Worm (Caenorhabditis elegans) whole organism, L3 larva: Measurements from ENCODE around the gene nlp-20.
A peak's percentile ranks its signal among the peaks of the same experiment; 100 is the strongest.

Source experiments
- R02D3.7 ChIP-seq: fragments of 150-350 bp; optimal IDR thresholded peaks from 2 replicates; lab custom pipeline; 2014; ENCODE audit warnings: missing biosample characterization, missing genetic modification characterization
- ZK546.5 ChIP-seq: sonication (generic microtip); optimal IDR thresholded peaks from 2 replicates; lab custom pipeline; 2017; ENCODE audit warnings: missing biosample characterization, missing genetic modification characterization
- aly-2 ChIP-seq: fragments of 150-350 bp; optimal IDR thresholded peaks from 2 replicates; lab custom pipeline; 2014; ENCODE audit warnings: missing biosample characterization, missing genetic modification characterization
- ama-1 ChIP-seq: fragments of 150-350 bp; optimal IDR thresholded peaks from 2 replicates; lab custom pipeline; 2018
- ceh-28 ChIP-seq: fragments of 150-350 bp; optimal IDR thresholded peaks from 2 replicates; lab custom pipeline; 2014; ENCODE audit warnings: missing biosample characterization, missing genetic modification reagents, missing genetic modification characterization
- ceh-82 ChIP-seq: fragments of 150-350 bp; optimal IDR thresholded peaks from 2 replicates; lab custom pipeline; 2014; ENCODE audit warnings: missing biosample characterization, missing genetic modification characterization
- ceh-9 ChIP-seq: sonication (generic microtip); optimal IDR thresholded peaks from 2 replicates; lab custom pipeline; 2018; ENCODE audit warnings: missing biosample characterization, missing genetic modification characterization
- daf-12 ChIP-seq: fragments of 150-350 bp; optimal IDR thresholded peaks from 2 replicates; lab custom pipeline; 2014; ENCODE audit warnings: missing biosample characterization, missing genetic modification reagents, missing genetic modification characterization
- egl-5 ChIP-seq: fragments of 150-350 bp; optimal IDR thresholded peaks from 2 replicates; lab custom pipeline; 2017; ENCODE audit warnings: missing biosample characterization, missing genetic modification reagents, missing genetic modification characterization, inconsistent platforms
- elt-1 ChIP-seq: fragments of 150-350 bp; optimal IDR thresholded peaks from 2 replicates; lab custom pipeline; 2014; ENCODE audit warnings: missing biosample characterization, missing genetic modification characterization
- elt-2 ChIP-seq: sonication (generic microtip); optimal IDR thresholded peaks from 2 replicates; lab custom pipeline; 2016; ENCODE audit warnings: missing genetic modification reagents, mild to moderate bottlenecking, missing genetic modification characterization, missing compliant biosample characterization
- elt-3 ChIP-seq, 3 experiments: fragments of 150-350 bp in 1 of 3; sonication (generic microtip) in 2 of 3; optimal IDR thresholded peaks; 2 replicates in 2 of 3; 4 replicates in 1 of 3; lab custom pipeline; 2014 to 2017; ENCODE audit warnings: missing biosample characterization in 3 of 3, missing genetic modification characterization in 3 of 3
- eor-1 ChIP-seq, 2 experiments: fragments of 150-350 bp; optimal IDR thresholded peaks; 2 replicates each; lab custom pipeline; 2014 to 2018; ENCODE audit warnings: missing biosample characterization in 2 of 2, missing genetic modification characterization in 2 of 2
- fkh-2 ChIP-seq: fragments of 150-350 bp; optimal IDR thresholded peaks from 2 replicates; lab custom pipeline; 2014; ENCODE audit warnings: missing biosample characterization, missing genetic modification reagents, missing genetic modification characterization
- hmg-11 ChIP-seq: sonication (generic microtip); optimal IDR thresholded peaks from 2 replicates; lab custom pipeline; 2016; ENCODE audit warnings: missing genetic modification characterization, missing compliant biosample characterization
- jun-1 ChIP-seq: fragments of 150-350 bp; optimal IDR thresholded peaks from 2 replicates; lab custom pipeline; 2014; ENCODE audit warnings: missing biosample characterization, missing genetic modification reagents, missing genetic modification characterization
- lin-15B ChIP-seq: fragments of 150-350 bp; optimal IDR thresholded peaks from 2 replicates; lab custom pipeline; 2014; ENCODE audit warnings: missing biosample characterization, missing genetic modification characterization
- lin-39 ChIP-seq: fragments of 150-350 bp; optimal IDR thresholded peaks from 2 replicates; lab custom pipeline; 2018; ENCODE audit warnings: missing biosample characterization, missing genetic modification reagents, missing genetic modification characterization
- lsy-12 ChIP-seq: sonication (generic microtip); optimal IDR thresholded peaks from 2 replicates; lab custom pipeline; 2016; ENCODE audit warnings: mild to moderate bottlenecking, missing genetic modification characterization, missing compliant biosample characterization
- mdl-1 ChIP-seq: fragments of 150-350 bp; optimal IDR thresholded peaks from 2 replicates; lab custom pipeline; 2014; ENCODE audit warnings: missing biosample characterization, missing genetic modification characterization
- mml-1 ChIP-seq: fragments of 150-350 bp; sonication (generic microtip); optimal IDR thresholded peaks from 3 replicates; lab custom pipeline; 2014; ENCODE audit warnings: missing biosample characterization, missing genetic modification characterization
- nhr-11 ChIP-seq: fragments of 150-350 bp; optimal IDR thresholded peaks from 2 replicates; lab custom pipeline; 2014; ENCODE audit warnings: missing biosample characterization, missing genetic modification characterization
- nhr-12 ChIP-seq: fragments of 150-350 bp; optimal IDR thresholded peaks from 2 replicates; lab custom pipeline; 2014; ENCODE audit warnings: missing biosample characterization, missing genetic modification characterization
- nhr-237 ChIP-seq: fragments of 150-350 bp; optimal IDR thresholded peaks from 2 replicates; lab custom pipeline; 2014; ENCODE audit warnings: missing biosample characterization, missing genetic modification characterization
- nhr-25 ChIP-seq: sonication (generic microtip); optimal IDR thresholded peaks from 2 replicates; lab custom pipeline; 2017; ENCODE audit warnings: missing biosample characterization, missing genetic modification characterization
- nhr-28 ChIP-seq: fragments of 150-350 bp; optimal IDR thresholded peaks from 2 replicates; lab custom pipeline; 2014; ENCODE audit warnings: missing biosample characterization, missing genetic modification characterization
- nhr-67 ChIP-seq: fragments of 150-350 bp; optimal IDR thresholded peaks from 2 replicates; lab custom pipeline; 2014; ENCODE audit warnings: missing biosample characterization, missing genetic modification characterization
- nhr-76 ChIP-seq: fragments of 150-350 bp; sonication (generic microtip); optimal IDR thresholded peaks from 5 replicates; lab custom pipeline; 2014; ENCODE audit warnings: missing biosample characterization, missing genetic modification characterization
- nhr-77 ChIP-seq: fragments of 150-350 bp; optimal IDR thresholded peaks from 2 replicates; lab custom pipeline; 2014; ENCODE audit warnings: missing biosample characterization, missing genetic modification characterization
- pha-4 ChIP-seq: fragments of 150-350 bp; optimal IDR thresholded peaks from 2 replicates; lab custom pipeline; 2014; ENCODE audit warnings: missing biosample characterization, missing genetic modification reagents, missing genetic modification characterization
- pqm-1 ChIP-seq: fragments of 150-350 bp; optimal IDR thresholded peaks from 2 replicates; lab custom pipeline; 2017; ENCODE audit warnings: missing biosample characterization, missing genetic modification characterization, inconsistent platforms
- snpc-4 ChIP-seq: fragments of 150-350 bp; optimal IDR thresholded peaks from 2 replicates; lab custom pipeline; 2014; ENCODE audit warnings: missing biosample characterization, missing genetic modification characterization
- tbx-2 ChIP-seq: sonication (generic microtip); optimal IDR thresholded peaks from 2 replicates; lab custom pipeline; 2016; ENCODE audit warnings: mild to moderate bottlenecking, missing genetic modification characterization, missing compliant biosample characterization
- unc-39 ChIP-seq: sonication (generic microtip); optimal IDR thresholded peaks from 4 replicates; lab custom pipeline; 2017; ENCODE audit warnings: missing biosample characterization, missing genetic modification characterization
- unc-62 ChIP-seq: fragments of 150-350 bp; sonication (generic microtip); optimal IDR thresholded peaks from 4 replicates; lab custom pipeline; 2014; ENCODE audit warnings: missing biosample characterization, missing genetic modification reagents, missing genetic modification characterization
- zag-1 ChIP-seq: fragments of 150-350 bp; optimal IDR thresholded peaks from 2 replicates; lab custom pipeline; 2014; ENCODE audit warnings: missing biosample characterization, missing genetic modification characterization
- ztf-4 ChIP-seq: fragments of 150-350 bp; optimal IDR thresholded peaks from 2 replicates; lab custom pipeline; 2014; ENCODE audit warnings: missing biosample characterization, missing genetic modification characterization

Gene nlp-20

ce11 chrIV:7642971-7643370 lies at the start of gene nlp-20:
nlp-20 (minus strand) TSS chrIV:7643071.
- TF ChIP-seq nhr-28 (tag; lab: Kevin White, UChicago) = no peak
- no peak for TF ChIP-seq zag-1 (tag; lab: Kevin White, UChicago)
- no peak for TF ChIP-seq daf-12 (tag; lab: Kevin White, UChicago)
- no peak for TF ChIP-seq jun-1 (tag; lab: Kevin White, UChicago)
- no peak for TF ChIP-seq unc-62 (GFP tag; lab: Kevin White, UChicago)
- TF ChIP-seq fkh-2 (tag; lab: Kevin White, UChicago) = no peak
- TF ChIP-seq tbx-2 = no peak
- TF ChIP-seq unc-39 (tag; lab: Kevin White, UChicago) = no peak
- TF ChIP-seq ZK546.5 (tag; lab: Kevin White, UChicago) = no peak
- TF ChIP-seq R02D3.7 (tag; lab: Kevin White, UChicago) = no peak
- TF ChIP-seq, all 47 proteins: peak for 0

- TF ChIP-seq nhr-76 (tag; lab: Kevin White, UChicago) (no peak), R02D3.7 (tag; lab: Kevin White, UChicago) (no peak), ZK546.5 (tag; lab: Kevin White, UChicago) (no peak), eor-1 (tag; optimal IDR thresholded peaks at IDR 0.05; lab: Kevin White, UChicago) (no peak), elt-2 (tag; lab: Kevin White, UChicago) (no peak), nhr-237 (tag; lab: Kevin White, UChicago) (no peak), ztf-4 (tag; lab: Kevin White, UChicago) (no peak), lin-39 (tag; lab: Kevin White, UChicago) (no peak)
Observed at ce11 chrIV:7692451-7692850, 49.6 kb upstream of the nlp-20 start.

- TF ChIP-seq nhr-25 (tag; lab: Kevin White, UChicago) (no peak), elt-2 (tag; lab: Kevin White, UChicago) (peak; percentile 85), daf-12 (tag; lab: Kevin White, UChicago) (no peak), pqm-1 (tag; lab: Kevin White, UChicago) (peak; percentile 23), elt-1 (no peak), aly-2 (tag; lab: Kevin White, UChicago) (no peak), ceh-82 (tag; lab: Kevin White, UChicago) (no peak)
Observed at ce11 chrIV:7689326-7689725, 46.5 kb upstream of the nlp-20 start.

ce11 chrIV:7679120-7679519 lies 36.2 kb upstream of the nlp-20 start:
- TF ChIP-seq elt-3 (tag; optimal IDR thresholded peaks at IDR 0.05; lab: Kevin White, UChicago) = no peak
- TF ChIP-seq elt-2 (tag; lab: Kevin White, UChicago) = peak; percentile 83
- TF ChIP-seq pqm-1 (tag; lab: Kevin White, UChicago) = peak; percentile 62
- TF ChIP-seq nhr-76 (tag; lab: Kevin White, UChicago) = no peak
- peak; percentile 69 for TF ChIP-seq pha-4
- no peak for TF ChIP-seq egl-5 (tag; lab: Kevin White, UChicago)
- TF ChIP-seq lsy-12 (tag; lab: Kevin White, UChicago) = no peak
- TF ChIP-seq jun-1 (tag; lab: Kevin White, UChicago) = peak; percentile 43

ce11 chrIV:7674874-7675273 lies 32.0 kb upstream of the nlp-20 start, which contains the start of gene itr-1:
itr-1 (plus strand) TSS chrIV:7675174.
- TF ChIP-seq unc-39 (tag; lab: Kevin White, UChicago) (no peak), elt-1 (no peak), nhr-67 (tag; lab: Kevin White, UChicago) (no peak), snpc-4 (tag; lab: Kevin White, UChicago) (no peak), nhr-12 (tag; lab: Kevin White, UChicago) (no peak), hmg-11 (tag; lab: Kevin White, UChicago) (no peak), zag-1 (tag; lab: Kevin White, UChicago) (no peak), aly-2 (tag; lab: Kevin White, UChicago) (no peak), ceh-28 (tag; lab: Kevin White, UChicago) (no peak), jun-1 (tag; lab: Kevin White, UChicago) (no peak), unc-62 (GFP tag; lab: Kevin White, UChicago) (no peak), mdl-1 (tag; lab: Kevin White, UChicago) (no peak), lin-15B (tag; lab: Kevin White, UChicago) (no peak), nhr-11 (tag; lab: Kevin White, UChicago) (no peak), mml-1 (tag; lab: Kevin White, UChicago) (no peak), ceh-9 (no peak), nhr-77 (tag; lab: Kevin White, UChicago) (no peak), ama-1 (lab: Kevin White, UChicago) (no peak)
- TF ChIP-seq, all 47 proteins: peak for 0
